Fruit fly (Drosophila melanogaster) whole organism, embryonic: ENCODE results near the gene Gr32a.

Experiments used
- CG10267 ChIP-seq: fragments of 200-800 bp; sonication (Bioruptor generic); optimal IDR thresholded peaks from 2 replicates; lab custom pipeline; 2018; ENCODE audit warnings: missing biosample characterization, mild to moderate bottlenecking, missing genetic modification characterization, moderate library complexity
- CG10274 ChIP-seq: fragments of 200-800 bp; sonication (Bioruptor generic); optimal IDR thresholded peaks from 3 replicates; lab custom pipeline; 2017; ENCODE audit warnings: missing biosample characterization, mild to moderate bottlenecking, missing genetic modification characterization
- CG11085 ChIP-seq: fragments of 200-800 bp; sonication (Bioruptor generic); IDR thresholded peaks from 2 replicates; pipeline ENCODE4 v1.3.6; 2022; ENCODE audit warnings: missing biosample characterization, missing genetic modification characterization
- CG12236 ChIP-seq: fragments of 200-800 bp; sonication (Bioruptor generic); optimal IDR thresholded peaks from 2 replicates; lab custom pipeline; 2016; ENCODE audit warnings: missing biosample characterization, missing genetic modification characterization
- CG12744 ChIP-seq: fragments of 200-800 bp; sonication (Bioruptor generic); optimal IDR thresholded peaks from 2 replicates; lab custom pipeline; 2016; ENCODE audit warnings: missing biosample characterization, missing genetic modification characterization
- CG13424 ChIP-seq: fragments of 200-800 bp; sonication (Bioruptor generic); optimal IDR thresholded peaks from 2 replicates; lab custom pipeline; 2019; ENCODE audit warnings: missing biosample characterization, mild to moderate bottlenecking, missing genetic modification characterization, moderate library complexity
- CG13775 ChIP-seq: fragments of 200-800 bp; sonication (Bioruptor generic); optimal IDR thresholded peaks from 3 replicates; lab custom pipeline; 2017; ENCODE audit warnings: missing biosample characterization, mild to moderate bottlenecking, missing genetic modification characterization
- CG14441 ChIP-seq: fragments of 200-800 bp; sonication (Bioruptor generic); IDR thresholded peaks from 2 replicates; pipeline ENCODE4 v1.3.6; 2022; ENCODE audit warnings: missing biosample characterization, missing genetic modification characterization
- CG15696 ChIP-seq: fragments of 200-800 bp; sonication (Bioruptor generic); optimal IDR thresholded peaks from 2 replicates; lab custom pipeline; 2019; ENCODE audit warnings: missing biosample characterization, mild to moderate bottlenecking, missing genetic modification characterization, moderate library complexity
- CG17568 ChIP-seq: fragments of 200-800 bp; sonication (Bioruptor generic); optimal IDR thresholded peaks from 2 replicates; lab custom pipeline; 2018; ENCODE audit warnings: missing biosample characterization, mild to moderate bottlenecking, missing genetic modification characterization, moderate library complexity
- CG17829 ChIP-seq: fragments of 200-800 bp; optimal IDR thresholded peaks from 2 replicates; lab custom pipeline; 2019; ENCODE audit warnings: missing biosample characterization, mild to moderate bottlenecking, missing genetic modification characterization, moderate library complexity
- CG18262 ChIP-seq: fragments of 200-800 bp; optimal IDR thresholded peaks from 3 replicates; lab custom pipeline; 2019; ENCODE audit warnings: missing biosample characterization, mild to moderate bottlenecking, missing genetic modification characterization, moderate library complexity
- CG18476 ChIP-seq: fragments of 200-800 bp; sonication (Bioruptor generic); optimal IDR thresholded peaks from 2 replicates; lab custom pipeline; 2016; ENCODE audit warnings: missing biosample characterization, mild to moderate bottlenecking, missing genetic modification characterization
- CG33557 ChIP-seq: fragments of 200-800 bp; sonication (Bioruptor generic); optimal IDR thresholded peaks from 2 replicates; lab custom pipeline; 2019; ENCODE audit warnings: missing biosample characterization, mild to moderate bottlenecking, missing genetic modification characterization, moderate library complexity
- CG3726 ChIP-seq: fragments of 200-800 bp; sonication (Bioruptor generic); IDR thresholded peaks from 3 replicates; pipeline ENCODE4, ENCODE4 v1.3.6; 2022; ENCODE audit warnings: missing biosample characterization, missing genetic modification characterization
- CG3838 ChIP-seq: fragments of 200-800 bp; sonication (Bioruptor generic); optimal IDR thresholded peaks from 3 replicates; lab custom pipeline; 2016; ENCODE audit warnings: missing biosample characterization, missing genetic modification characterization
- CG3847 ChIP-seq: fragments of 200-800 bp; sonication (Bioruptor generic); IDR thresholded peaks from 2 replicates; pipeline ENCODE4 v1.3.6; 2022; ENCODE audit warnings: missing biosample characterization, missing genetic modification characterization
- CG4328 ChIP-seq: fragments of 200-800 bp; sonication (Bioruptor generic); optimal IDR thresholded peaks from 3 replicates; lab custom pipeline; 2017; ENCODE audit warnings: missing biosample characterization, missing genetic modification reagents, missing genetic modification characterization
- CG4360 ChIP-seq: fragments of 200-800 bp; sonication (Bioruptor generic); IDR thresholded peaks from 2 replicates; pipeline ENCODE4 v1.3.6; 2022; ENCODE audit warnings: missing biosample characterization, missing genetic modification characterization
- CG6254 ChIP-seq: fragments of 200-800 bp; sonication (Bioruptor generic); optimal IDR thresholded peaks from 3 replicates; lab custom pipeline; 2017; ENCODE audit warnings: mild to moderate bottlenecking, missing biosample characterization, missing genetic modification reagents, missing genetic modification characterization
- CG6654 ChIP-seq: fragments of 200-800 bp; sonication (Bioruptor generic); optimal IDR thresholded peaks from 2 replicates; lab custom pipeline; 2017; ENCODE audit warnings: missing biosample characterization, mild to moderate bottlenecking, missing genetic modification characterization
- CG6813 ChIP-seq: fragments of 200-800 bp; sonication (Bioruptor generic); optimal IDR thresholded peaks from 2 replicates; lab custom pipeline; 2017; ENCODE audit warnings: missing biosample characterization, missing genetic modification characterization, mild to moderate bottlenecking, moderate library complexity, missing genetic modification reagents
- CG8765 ChIP-seq: fragments of 200-800 bp; sonication (Bioruptor generic); IDR thresholded peaks from 2 replicates; pipeline ENCODE4 v1.3.6; 2022; ENCODE audit warnings: missing biosample characterization, missing genetic modification characterization
- H15 ChIP-seq: fragments of 200-800 bp; sonication (Bioruptor generic); IDR thresholded peaks from 3 replicates; pipeline ENCODE4 v1.3.6; 2022; ENCODE audit warnings: missing biosample characterization, missing genetic modification characterization
- Lhr ChIP-seq: fragments of 200-800 bp; sonication (Bioruptor generic); optimal IDR thresholded peaks from 3 replicates; lab custom pipeline; 2017; ENCODE audit warnings: mild to moderate bottlenecking, missing biosample characterization, missing genetic modification reagents, missing genetic modification characterization
- Mes4 ChIP-seq: fragments of 200-800 bp; sonication (Bioruptor generic); optimal IDR thresholded peaks from 2 replicates; lab custom pipeline; 2016; ENCODE audit warnings: missing biosample characterization, missing genetic modification characterization
- NK7.1 ChIP-seq: fragments of 200-800 bp; sonication (Bioruptor generic); optimal IDR thresholded peaks from 3 replicates; lab custom pipeline; 2016; ENCODE audit warnings: missing biosample characterization, missing genetic modification characterization
- Nf-YA ChIP-seq: fragments of 200-800 bp; sonication (Bioruptor generic); IDR thresholded peaks from 2 replicates; pipeline ENCODE4 v1.3.6; 2022; ENCODE audit warnings: missing biosample characterization, missing genetic modification characterization
- Pdp1 ChIP-seq, 2 experiments: fragments of 200-800 bp; sonication (Bioruptor generic); optimal IDR thresholded peaks; 3 replicates each; lab custom pipeline; 2016; ENCODE audit warnings: missing biosample characterization in 2 of 2, missing genetic modification characterization in 2 of 2, mild to moderate bottlenecking in 1 of 2, moderate library complexity in 1 of 2
- Side ChIP-seq: fragments of 200-800 bp; sonication (Bioruptor generic); optimal IDR thresholded peaks from 2 replicates; lab custom pipeline; 2016; ENCODE audit warnings: missing biosample characterization, missing genetic modification characterization
- Sox102F ChIP-seq: fragments of 200-800 bp; sonication (Bioruptor generic); optimal IDR thresholded peaks from 2 replicates; lab custom pipeline; 2018; ENCODE audit warnings: missing biosample characterization, mild to moderate bottlenecking, missing genetic modification characterization, moderate library complexity
- Stat92E ChIP-seq, 3 experiments: fragments of >200 bp in 2 of 3; fragments of 200-800 bp in 1 of 3; sonication (Bioruptor generic) in 1 of 3; optimal IDR thresholded peaks; 2 replicates each; lab custom pipeline; 2017 to 2019; ENCODE audit warnings: missing biosample characterization in 3 of 3, missing genetic modification characterization in 3 of 3, mild to moderate bottlenecking in 1 of 3, moderate library complexity in 1 of 3
- Vsx1 ChIP-seq: fragments of 200-800 bp; sonication (Bioruptor generic); optimal IDR thresholded peaks from 2 replicates; lab custom pipeline; 2017; ENCODE audit warnings: missing biosample characterization, mild to moderate bottlenecking, missing genetic modification characterization, missing genetic modification reagents
- amos ChIP-seq: fragments of 200-800 bp; sonication (Bioruptor generic); IDR thresholded peaks from 2 replicates; pipeline ENCODE4 v1.3.6; 2022; ENCODE audit warnings: missing biosample characterization, missing genetic modification characterization; ENCODE audit not compliant: partially characterized antibody
- ash1 ChIP-seq: fragments of 200-800 bp; sonication (Bioruptor generic); optimal IDR thresholded peaks from 2 replicates; lab custom pipeline; 2018; ENCODE audit warnings: missing biosample characterization, mild to moderate bottlenecking, missing genetic modification characterization
- bcd ChIP-seq: fragments of 200-800 bp; sonication (Bioruptor generic); optimal IDR thresholded peaks from 2 replicates; lab custom pipeline; 2017; ENCODE audit warnings: missing biosample characterization, mild to moderate bottlenecking, missing genetic modification characterization
- chm ChIP-seq: fragments of 200-800 bp; sonication (Bioruptor generic); IDR thresholded peaks from 2 replicates; pipeline ENCODE4 v1.3.6; 2022; ENCODE audit warnings: missing biosample characterization, missing genetic modification characterization
- danr ChIP-seq: fragments of 200-800 bp; sonication (Bioruptor generic); IDR thresholded peaks from 2 replicates; pipeline ENCODE4 v1.3.6; 2022; ENCODE audit warnings: missing biosample characterization, missing genetic modification characterization
- dysf ChIP-seq: fragments of 200-800 bp; sonication (Bioruptor generic); IDR thresholded peaks from 3 replicates; pipeline ENCODE4 v1.3.6; 2022; ENCODE audit warnings: missing biosample characterization, missing genetic modification characterization
- ems ChIP-seq: fragments of 200-800 bp; sonication (Bioruptor generic); optimal IDR thresholded peaks from 3 replicates; lab custom pipeline; 2016; ENCODE audit warnings: missing biosample characterization, missing genetic modification characterization
- fd3F ChIP-seq: fragments of 200-800 bp; sonication (Bioruptor generic); optimal IDR thresholded peaks from 2 replicates; lab custom pipeline; 2018; ENCODE audit warnings: missing biosample characterization, mild to moderate bottlenecking, missing genetic modification characterization, moderate library complexity
- gce ChIP-seq: fragments of 200-800 bp; sonication (Bioruptor generic); IDR thresholded peaks from 3 replicates; pipeline ENCODE4 v1.3.6; 2022; ENCODE audit warnings: missing biosample characterization, missing genetic modification characterization
- hkb ChIP-seq, 2 experiments: fragments of 200-800 bp in 1 of 2; fragments of >200 bp in 1 of 2; sonication (Bioruptor generic) in 1 of 2; IDR thresholded peaks in 1 of 2; optimal IDR thresholded peaks in 1 of 2; 2 replicates each; pipeline versions ENCODE4 v1.3.6 to Lab custom; 2017 to 2022; ENCODE audit warnings: missing biosample characterization in 1 of 2, missing genetic modification characterization in 1 of 2
- jing ChIP-seq: fragments of 200-800 bp; sonication (Bioruptor generic); optimal IDR thresholded peaks from 2 replicates; lab custom pipeline; 2018; ENCODE audit warnings: missing biosample characterization, mild to moderate bottlenecking, missing genetic modification characterization
- nmo ChIP-seq: fragments of 200-800 bp; sonication (Bioruptor generic); optimal IDR thresholded peaks from 2 replicates; lab custom pipeline; 2018; ENCODE audit warnings: missing biosample characterization, mild to moderate bottlenecking, missing genetic modification characterization, moderate library complexity
- org-1 ChIP-seq: fragments of 200-800 bp; sonication (Bioruptor generic); optimal IDR thresholded peaks from 2 replicates; lab custom pipeline; 2017; ENCODE audit warnings: missing biosample characterization, missing genetic modification characterization
- p53 ChIP-seq: fragments of 200-800 bp; sonication (Bioruptor generic); optimal IDR thresholded peaks from 2 replicates; lab custom pipeline; 2016; ENCODE audit warnings: missing biosample characterization, missing genetic modification characterization
- pfk ChIP-seq: fragments of 200-800 bp; sonication (Bioruptor generic); optimal IDR thresholded peaks from 2 replicates; lab custom pipeline; 2018; ENCODE audit warnings: missing biosample characterization, mild to moderate bottlenecking, missing genetic modification characterization, moderate library complexity
- tin ChIP-seq: fragments of 200-800 bp; sonication (Bioruptor generic); optimal IDR thresholded peaks from 3 replicates; lab custom pipeline; 2016; ENCODE audit warnings: missing biosample characterization, missing genetic modification characterization
- twi ChIP-seq: fragments of 200-800 bp; optimal IDR thresholded peaks from 2 replicates; lab custom pipeline; 2019; ENCODE audit warnings: missing biosample characterization, mild to moderate bottlenecking, missing genetic modification characterization, moderate library complexity
- vfl ChIP-seq: fragments of 200-800 bp; sonication (Bioruptor generic); optimal IDR thresholded peaks from 2 replicates; lab custom pipeline; 2016; ENCODE audit warnings: missing biosample characterization, missing genetic modification characterization

Gene Gr32a

dm6 chr2L:11091111-11091510 lies 22.7 kb upstream of the Gr32a start, which contains the start of gene Wdr59 (continued):
- no peak for TF ChIP-seq CG3838 (GFP tag; lab: Kevin White, UChicago)
- TF ChIP-seq Lhr: no peak
- no peak for TF ChIP-seq CG10274
- peak; percentile 39 for TF ChIP-seq CG18476 (GFP tag; lab: Kevin White, UChicago)
- TF ChIP-seq org-1: no peak
- TF ChIP-seq CG8765: no peak
- no peak for TF ChIP-seq gce (GFP tag; lab: Robert Waterston, UW)
- TF ChIP-seq Pdp1 (GFP tag; optimal IDR thresholded peaks at IDR 0.05; lab: Kevin White, UChicago): no peak
- no peak for TF ChIP-seq CG12236 (GFP tag; lab: Kevin White, UChicago)
- no peak for TF ChIP-seq hkb (optimal IDR thresholded peaks at IDR 0.05; lab: Kevin White, UChicago)
- TF ChIP-seq hkb (GFP tag; IDR thresholded peaks at IDR 0.05; lab: Robert Waterston, UW): no peak
- no peak for TF ChIP-seq NK7.1
- TF ChIP-seq Side: no peak
- TF ChIP-seq CG4360 (GFP tag; lab: Robert Waterston, UW): no peak
- no peak for TF ChIP-seq jing
- peak; percentile 66 for TF ChIP-seq CG17829 (tag; lab: Kevin White, UChicago)
- no peak for TF ChIP-seq CG6254 (GFP tag; lab: Kevin White, UChicago)
- TF ChIP-seq CG14441: 0 out of 2 replicates have a peak, but pooled peaks have one; percentile 13
- no peak for TF ChIP-seq Nf-YA (GFP tag; lab: Robert Waterston, UW)
- TF ChIP-seq Sox102F (GFP tag; lab: Kevin White, UChicago): no peak
- peak; percentile 69 for TF ChIP-seq CG10267 (tag; lab: Kevin White, UChicago)
- no peak for TF ChIP-seq ash1
- no peak for TF ChIP-seq CG3726 (GFP tag; lab: Robert Waterston, UW)
- no peak for TF ChIP-seq CG4328
- TF ChIP-seq fd3F (GFP tag; lab: Kevin White, UChicago): no peak
- TF ChIP-seq CG12744 (GFP tag; lab: Kevin White, UChicago): no peak
- no peak for TF ChIP-seq Stat92E (GFP tag; optimal IDR thresholded peaks at IDR 0.05; lab: Kevin White, UChicago)
- no peak for TF ChIP-seq CG33557 (GFP tag; lab: Kevin White, UChicago)
- peak; percentile 33 for TF ChIP-seq CG15696 (tag; lab: Kevin White, UChicago)
- TF ChIP-seq chm (GFP tag; lab: Robert Waterston, UW): no peak
- TF ChIP-seq bcd: no peak
- TF ChIP-seq CG13775 (GFP tag; lab: Kevin White, UChicago): peak; percentile 2
- no peak for TF ChIP-seq Mes4
- no peak for TF ChIP-seq CG6654 (GFP tag; lab: Kevin White, UChicago)
- no peak for TF ChIP-seq p53
- TF ChIP-seq CG17568: no peak
- TF ChIP-seq CG6813 (GFP tag; lab: Kevin White, UChicago): no peak
- peak; percentile 71 for TF ChIP-seq nmo
- peak; percentile 1 for TF ChIP-seq ems (GFP tag; lab: Kevin White, UChicago)
- TF ChIP-seq CG3847 (GFP tag; lab: Robert Waterston, UW): no peak
- TF ChIP-seq H15 (GFP tag; lab: Robert Waterston, UW): no peak
- TF ChIP-seq vfl (GFP tag; lab: Kevin White, UChicago): no peak
- no peak for TF ChIP-seq pfk
- TF ChIP-seq twi (tag; lab: Kevin White, UChicago): no peak
- no peak for TF ChIP-seq Vsx1 (GFP tag; lab: Kevin White, UChicago)
- no peak for TF ChIP-seq dysf (GFP tag; lab: Robert Waterston, UW)
- TF ChIP-seq CG18262: no peak
- peak; percentile 57 for TF ChIP-seq CG13424 (tag; lab: Kevin White, UChicago)
- peak; percentile 27 for TF ChIP-seq tin (GFP tag; lab: Kevin White, UChicago)
- no peak for TF ChIP-seq danr (GFP tag; lab: Robert Waterston, UW)
- TF ChIP-seq amos: peak; percentile 58; the same call in 1 of the 2 replicates
- TF ChIP-seq CG11085 (GFP tag; lab: Robert Waterston, UW): no peak
